Fruit fly (Drosophila melanogaster) whole organism, prepupa: ENCODE data around the gene Ddc.
A peak's percentile ranks its signal among the peaks of the same experiment; 100 is the strongest.

Source experiments
- Blimp-1 ChIP-seq: fragments of 200-800 bp; sonication (Bioruptor generic); optimal IDR thresholded peaks from 3 replicates; lab custom pipeline; 2017; ENCODE audit warnings: missing biosample characterization, missing genetic modification characterization, mild to moderate bottlenecking, moderate library complexity, missing genetic modification reagents
- CG11294 ChIP-seq: fragments of 200-800 bp; sonication (Bioruptor generic); IDR thresholded peaks from 2 replicates; pipeline ENCODE4 v1.3.6; 2022; ENCODE audit warnings: missing biosample characterization, missing genetic modification characterization
- CG15336 ChIP-seq: fragments of 200-800 bp; sonication (Bioruptor generic); IDR thresholded peaks from 2 replicates; pipeline ENCODE4 v1.3.6; 2022; ENCODE audit warnings: missing biosample characterization, missing genetic modification characterization
- CG1621 ChIP-seq: fragments of 200-800 bp; sonication (Bioruptor generic); optimal IDR thresholded peaks from 3 replicates; lab custom pipeline; 2018; ENCODE audit warnings: missing biosample characterization, mild to moderate bottlenecking, missing genetic modification characterization
- CG3032 ChIP-seq: fragments of 200-800 bp; optimal IDR thresholded peaks from 2 replicates; lab custom pipeline; 2019; ENCODE audit warnings: missing biosample characterization, mild to moderate bottlenecking, missing genetic modification characterization, moderate library complexity
- CG31627 ChIP-seq: fragments of 200-800 bp; sonication (Bioruptor generic); optimal IDR thresholded peaks from 3 replicates; lab custom pipeline; 2016; ENCODE audit warnings: missing biosample characterization, missing genetic modification characterization
- CG34406 ChIP-seq: fragments of 200-800 bp; sonication (Bioruptor generic); optimal IDR thresholded peaks from 3 replicates; lab custom pipeline; 2016; ENCODE audit warnings: missing biosample characterization, missing genetic modification characterization
- CG3919 ChIP-seq: fragments of 200-800 bp; sonication (Bioruptor generic); optimal IDR thresholded peaks from 3 replicates; lab custom pipeline; 2016; ENCODE audit warnings: missing biosample characterization, missing genetic modification characterization
- CG4318 ChIP-seq: fragments of 200-800 bp; sonication (Bioruptor generic); optimal IDR thresholded peaks from 3 replicates; lab custom pipeline; 2017; ENCODE audit warnings: missing biosample characterization, mild to moderate bottlenecking, missing genetic modification characterization
- CG6163 ChIP-seq: fragments of 200-800 bp; sonication (Bioruptor generic); IDR thresholded peaks from 3 replicates; pipeline ENCODE4 v1.3.6; 2022; ENCODE audit warnings: missing biosample characterization, missing genetic modification characterization
- CG6792 ChIP-seq: fragments of 200-800 bp; sonication (Bioruptor generic); optimal IDR thresholded peaks from 3 replicates; lab custom pipeline; 2016; ENCODE audit warnings: missing biosample characterization, missing genetic modification characterization
- CG6808 ChIP-seq: fragments of 200-800 bp; sonication (Bioruptor generic); optimal IDR thresholded peaks from 3 replicates; lab custom pipeline; 2017; ENCODE audit warnings: missing biosample characterization, missing genetic modification characterization, mild to moderate bottlenecking, moderate library complexity, missing genetic modification reagents
- CG6854 ChIP-seq: fragments of 200-800 bp; sonication (Bioruptor generic); optimal IDR thresholded peaks from 2 replicates; lab custom pipeline; 2017; ENCODE audit warnings: missing biosample characterization, mild to moderate bottlenecking, missing genetic modification characterization
- CG7368 ChIP-seq: fragments of 200-800 bp; sonication (Bioruptor generic); optimal IDR thresholded peaks from 3 replicates; lab custom pipeline; 2016; ENCODE audit warnings: missing biosample characterization, missing genetic modification characterization
- CG8119 ChIP-seq: fragments of 200-800 bp; sonication (Bioruptor generic); IDR thresholded peaks from 3 replicates; pipeline ENCODE4 v1.3.6; 2022; ENCODE audit warnings: missing biosample characterization, missing genetic modification characterization
- CG8632 ChIP-seq: fragments of 200-800 bp; sonication (Bioruptor generic); optimal IDR thresholded peaks from 3 replicates; lab custom pipeline; 2016; ENCODE audit warnings: missing biosample characterization, missing genetic modification characterization
- Eip75B ChIP-seq: fragments of 200-800 bp; sonication (Bioruptor generic); optimal IDR thresholded peaks from 3 replicates; lab custom pipeline; 2016; ENCODE audit warnings: missing biosample characterization, missing genetic modification characterization
- Eip78C ChIP-seq: fragments of 200-800 bp; sonication (Bioruptor generic); peaks from one replicate; lab custom pipeline; 2016; ENCODE audit warnings: missing biosample characterization, missing genetic modification characterization
- Eip93F ChIP-seq: fragments of 200-800 bp; sonication (Bioruptor generic); optimal IDR thresholded peaks from 2 replicates; lab custom pipeline; 2016; ENCODE audit warnings: missing biosample characterization, mild to moderate bottlenecking, missing genetic modification characterization
- Ets21C ChIP-seq: fragments of 200-800 bp; sonication (Bioruptor generic); optimal IDR thresholded peaks from 3 replicates; lab custom pipeline; 2016; ENCODE audit warnings: missing biosample characterization, missing genetic modification characterization
- Gug ChIP-seq: fragments of 200-800 bp; sonication (Bioruptor generic); IDR thresholded peaks from 2 replicates; pipeline ENCODE4 v1.3.6; 2022; ENCODE audit warnings: missing biosample characterization, missing genetic modification characterization
- Hr38 ChIP-seq: sonication (Bioruptor generic); optimal IDR thresholded peaks from 2 replicates; lab custom pipeline; 2016; ENCODE audit warnings: missing biosample characterization, missing genetic modification characterization
- Lpt ChIP-seq: fragments of 200-800 bp; sonication (Bioruptor generic); optimal IDR thresholded peaks from 3 replicates; lab custom pipeline; 2016; ENCODE audit warnings: missing biosample characterization, missing genetic modification characterization
- OdsH ChIP-seq: fragments of 200-800 bp; sonication (Bioruptor generic); optimal IDR thresholded peaks from 3 replicates; lab custom pipeline; 2016; ENCODE audit warnings: missing biosample characterization, missing genetic modification characterization
- Sox14 ChIP-seq: fragments of 200-800 bp; sonication (Bioruptor generic); optimal IDR thresholded peaks from 3 replicates; lab custom pipeline; 2016; ENCODE audit warnings: missing biosample characterization, missing genetic modification characterization
- achi ChIP-seq: fragments of 200-800 bp; sonication (Bioruptor generic); optimal IDR thresholded peaks from 3 replicates; lab custom pipeline; 2016; ENCODE audit warnings: missing biosample characterization, missing genetic modification characterization
- cyc ChIP-seq: fragments of 200-800 bp; sonication (Bioruptor generic); optimal IDR thresholded peaks from 3 replicates; lab custom pipeline; 2016; ENCODE audit warnings: missing biosample characterization, missing genetic modification characterization
- dsx ChIP-seq: fragments of 200-800 bp; optimal IDR thresholded peaks from 3 replicates; lab custom pipeline; 2019; ENCODE audit warnings: missing biosample characterization, mild to moderate bottlenecking, missing genetic modification characterization, moderate library complexity; ENCODE audit not compliant: poor library complexity, severe bottlenecking
- fd59A ChIP-seq: fragments of 200-800 bp; sonication (Bioruptor generic); optimal IDR thresholded peaks from 2 replicates; lab custom pipeline; 2017; ENCODE audit warnings: missing biosample characterization, mild to moderate bottlenecking, missing genetic modification characterization, missing genetic modification reagents
- fd85E ChIP-seq: fragments of 200-800 bp; sonication (Bioruptor generic); optimal IDR thresholded peaks from 3 replicates; lab custom pipeline; 2016; ENCODE audit warnings: missing biosample characterization, missing genetic modification characterization
- fkh ChIP-seq: fragments of 200-800 bp; sonication (Bioruptor generic); optimal IDR thresholded peaks from 3 replicates; lab custom pipeline; 2017; ENCODE audit warnings: missing biosample characterization, mild to moderate bottlenecking, missing genetic modification characterization, moderate library complexity
- lz ChIP-seq: fragments of 200-800 bp; sonication (Bioruptor generic); optimal IDR thresholded peaks from 3 replicates; lab custom pipeline; 2016; ENCODE audit warnings: missing biosample characterization, missing genetic modification characterization
- spab ChIP-seq: fragments of 200-800 bp; sonication (Bioruptor generic); optimal IDR thresholded peaks from 2 replicates; lab custom pipeline; 2017; ENCODE audit warnings: missing biosample characterization, mild to moderate bottlenecking, missing genetic modification characterization, missing genetic modification reagents
- ss ChIP-seq, 2 experiments: fragments of 200-800 bp; sonication (Bioruptor generic); optimal IDR thresholded peaks; 2 replicates in 1 of 2; 3 replicates in 1 of 2; lab custom pipeline; 2017 to 2018; ENCODE audit warnings: mild to moderate bottlenecking in 2 of 2, missing biosample characterization in 2 of 2, missing genetic modification characterization in 2 of 2, moderate library complexity in 1 of 2
- topi ChIP-seq: fragments of 200-800 bp; sonication (Bioruptor generic); optimal IDR thresholded peaks from 3 replicates; lab custom pipeline; 2016; ENCODE audit warnings: missing biosample characterization, missing genetic modification characterization
- vri ChIP-seq: fragments of 200-800 bp; sonication (Bioruptor generic); optimal IDR thresholded peaks from 3 replicates; lab custom pipeline; 2016; ENCODE audit warnings: missing biosample characterization, mild to moderate bottlenecking, missing genetic modification characterization

Gene Ddc

DNA sequence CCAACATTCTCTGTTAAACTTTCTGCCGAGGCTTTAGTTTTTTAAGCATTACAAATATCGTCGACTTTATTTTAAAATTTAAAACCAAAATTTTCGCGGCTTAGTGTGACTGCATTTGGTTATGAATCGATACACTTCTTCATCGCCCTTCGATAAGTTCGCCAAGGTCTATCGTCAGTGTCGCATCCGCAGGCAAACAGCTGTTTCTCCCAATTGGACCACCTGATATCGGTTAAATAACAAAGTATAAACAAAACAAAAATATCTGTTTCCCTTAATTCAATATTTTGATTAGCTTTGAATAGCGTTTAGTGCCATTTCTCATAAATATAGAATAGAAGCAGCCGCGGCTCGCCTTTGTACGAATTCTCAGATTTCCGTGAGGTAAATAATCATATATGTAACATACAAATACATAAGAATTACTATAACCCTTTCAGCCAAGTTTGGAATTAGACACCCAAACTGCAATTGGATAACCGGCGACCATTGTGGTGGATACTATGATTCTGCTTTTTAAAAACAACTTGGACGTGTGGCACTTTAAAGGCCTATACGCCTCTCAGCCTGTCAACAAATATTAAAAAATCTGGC, 5.8 kb downstream of the Ddc start, which contains the start of gene CG10561:
Gene CG10561, plus strand, starts transcription at position 219 of the 594 bp plus-strand sequence.
- TF ChIP-seq CG6808 (GFP tag; lab: Kevin White, UChicago) (no peak), Eip75B (GFP tag; lab: Kevin White, UChicago) (no peak), CG8632 (GFP tag; lab: Kevin White, UChicago) (no peak), Gug (no peak), Eip93F (no peak), spab (no peak), CG15336 (no peak), achi (GFP tag; lab: Kevin White, UChicago) (no peak), CG1621 (no peak), Hr38 (no peak), CG8119 (GFP tag; lab: Robert Waterston, UW) (no peak), Ets21C (GFP tag; lab: Kevin White, UChicago) (no peak), CG3919 (no peak), CG4318 (GFP tag; lab: Kevin White, UChicago) (no peak), fd59A (GFP tag; lab: Kevin White, UChicago) (no peak), CG3032 (no peak), Sox14 (GFP tag; lab: Kevin White, UChicago) (no peak), CG11294 (GFP tag; lab: Robert Waterston, UW) (no peak), CG34406 (no peak), Eip78C (GFP tag; lab: Kevin White, UChicago) (peak; percentile 63), CG7368 (GFP tag; lab: Kevin White, UChicago) (no peak), vri (GFP tag; lab: Kevin White, UChicago) (peak; percentile 66), dsx (GFP tag; lab: Kevin White, UChicago) (peak; percentile 71), fkh (peak; percentile 21), CG6163 (GFP tag; lab: Robert Waterston, UW) (no peak), fd85E (GFP tag; lab: Kevin White, UChicago) (no peak)

DNA sequence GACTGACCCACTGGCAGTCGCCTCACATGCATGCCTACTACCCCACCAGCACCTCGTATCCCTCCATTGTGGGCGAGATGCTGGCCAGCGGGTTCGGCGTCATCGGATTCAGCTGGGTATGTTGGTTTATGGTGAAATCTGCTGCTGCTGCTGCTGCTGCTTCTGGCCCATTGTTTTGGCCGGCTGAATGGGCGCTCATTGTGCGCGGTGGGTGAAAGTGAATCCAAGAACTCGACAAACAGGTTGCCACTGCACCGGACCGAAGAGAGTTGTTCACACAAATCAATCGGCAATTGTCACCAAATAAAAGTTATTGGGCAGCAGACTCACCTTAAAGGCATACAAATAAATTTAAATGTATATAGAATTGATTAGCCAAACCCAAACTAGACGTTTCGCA, 7.9 kb downstream of the Ddc start:
- TF ChIP-seq topi (GFP tag; lab: Kevin White, UChicago) (no peak), Eip93F (no peak), CG6854 (no peak), Ets21C (GFP tag; lab: Kevin White, UChicago) (no peak), OdsH (GFP tag; lab: Kevin White, UChicago) (no peak), Eip78C (GFP tag; lab: Kevin White, UChicago) (peak; percentile 44), Blimp-1 (GFP tag; lab: Kevin White, UChicago) (peak; percentile 79), ss (GFP tag; optimal IDR thresholded peaks at IDR 0.05; lab: Kevin White, UChicago) (no peak)

DNA sequence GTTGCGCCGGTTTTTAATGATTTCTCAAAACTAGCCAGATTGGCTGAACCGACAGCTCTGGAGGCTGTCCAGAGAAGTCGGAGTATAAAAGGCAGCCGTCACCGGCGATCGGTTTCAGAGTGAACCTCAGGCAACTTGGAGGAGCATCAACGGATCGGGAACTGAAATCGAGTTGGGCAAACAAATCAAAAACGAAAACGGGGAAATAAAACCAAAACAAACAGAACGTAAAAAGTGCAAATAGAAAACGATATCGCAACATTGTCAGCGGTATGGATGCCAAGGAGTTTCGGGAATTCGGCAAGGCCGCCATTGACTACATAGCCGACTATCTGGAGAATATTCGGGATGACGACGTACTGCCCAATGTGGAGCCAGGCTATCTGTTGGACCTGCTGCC, 8.4 kb downstream of the Ddc start:
- TF ChIP-seq lz (GFP tag; lab: Kevin White, UChicago) (no peak), CG1621 (peak; percentile 8), cyc (GFP tag; lab: Kevin White, UChicago) (no peak), fkh (peak; percentile 11), dsx (GFP tag; lab: Kevin White, UChicago) (peak; percentile 84), CG34406 (no peak), Lpt (GFP tag; lab: Kevin White, UChicago) (peak; percentile 16), CG6808 (GFP tag; lab: Kevin White, UChicago) (no peak), CG8119 (GFP tag; lab: Robert Waterston, UW) (peak; percentile 55), CG6792 (GFP tag; lab: Kevin White, UChicago) (no peak), CG6163 (GFP tag; lab: Robert Waterston, UW) (peak; percentile 53; the same call in 2 of the 3 replicates), CG15336 (peak; percentile 22; the same call in 1 of the 2 replicates), CG31627 (GFP tag; lab: Kevin White, UChicago) (no peak)
